Worm (Caenorhabditis elegans) whole organism, young adult: ENCODE results near the gene F13A2.3.
A peak's percentile ranks its signal among the peaks of the same experiment; 100 is the strongest.

Source experiments
- C17E4.6 ChIP-seq: fragments of 200-800 bp; sonication (Bioruptor generic); IDR thresholded peaks from 2 replicates; pipeline ENCODE4 v1.3.6; 2022; ENCODE audit warnings: missing genetic modification reagents, missing genetic modification characterization, missing compliant biosample characterization
- F33H1.4 ChIP-seq: fragments of 200-800 bp; sonication (Bioruptor generic); IDR thresholded peaks from 2 replicates; pipeline ENCODE4 v1.3.6; 2022; ENCODE audit warnings: missing genetic modification reagents, missing genetic modification characterization, missing compliant biosample characterization
- F37B4.10 ChIP-seq: fragments of 200-800 bp; sonication (Bioruptor generic); IDR thresholded peaks from 2 replicates; pipeline ENCODE4 v1.3.6; 2022; ENCODE audit warnings: missing genetic modification characterization, missing compliant biosample characterization
- F55B11.4 ChIP-seq: sonication (generic microtip); optimal IDR thresholded peaks from 2 replicates; lab custom pipeline; 2016; ENCODE audit warnings: missing compliant biosample characterization, missing genetic modification characterization, borderline replicate concordance; ENCODE audit not compliant: insufficient read depth
- F57A8.1 ChIP-seq: fragments of 200-800 bp; sonication (Bioruptor generic); optimal IDR thresholded peaks from 2 replicates; lab custom pipeline; 2018; ENCODE audit warnings: mild to moderate bottlenecking, missing genetic modification characterization, moderate library complexity, missing compliant biosample characterization
- Y53F4B.3 ChIP-seq: fragments of 200-800 bp; sonication (Bioruptor generic); IDR thresholded peaks from 2 replicates; pipeline ENCODE4 v1.3.6; 2022; ENCODE audit warnings: missing genetic modification reagents, missing genetic modification characterization, missing compliant biosample characterization
- ama-1 ChIP-seq, 3 experiments: fragments of 150-350 bp in 1 of 3; sonication (generic microtip) in 2 of 3; optimal IDR thresholded peaks; 2 replicates each; lab custom pipeline; 2014 to 2018; ENCODE audit warnings: missing biosample characterization in 2 of 3, missing genetic modification characterization in 2 of 3, missing genetic modification reagents in 2 of 3
- bed-1 ChIP-seq: fragments of 200-800 bp; sonication (Bioruptor generic); IDR thresholded peaks from 2 replicates; pipeline ENCODE4 v1.3.6; 2022; ENCODE audit warnings: missing genetic modification reagents, missing genetic modification characterization, missing compliant biosample characterization
- cebp-2 ChIP-seq: fragments of 200-800 bp; sonication (Bioruptor generic); IDR thresholded peaks from 2 replicates; pipeline ENCODE4 v1.3.6; 2022; ENCODE audit warnings: missing genetic modification characterization, missing compliant biosample characterization
- ceh-79 ChIP-seq: sonication (generic microtip); optimal IDR thresholded peaks from 2 replicates; lab custom pipeline; 2017; ENCODE audit warnings: mild to moderate bottlenecking, missing genetic modification characterization, missing compliant biosample characterization
- ceh-91 ChIP-seq: fragments of 200-800 bp; sonication (Bioruptor generic); IDR thresholded peaks from 2 replicates; pipeline ENCODE4 v1.3.6; 2022; ENCODE audit warnings: missing genetic modification reagents, missing genetic modification characterization, missing compliant biosample characterization
- dpl-1 ChIP-seq: fragments of 150-350 bp; optimal IDR thresholded peaks from 2 replicates; lab custom pipeline; 2014; ENCODE audit warnings: missing biosample characterization, missing genetic modification reagents, missing genetic modification characterization
- egrh-3 ChIP-seq: fragments of 200-800 bp; sonication (Bioruptor generic); IDR thresholded peaks from 2 replicates; pipeline ENCODE4 v1.3.6; 2022; ENCODE audit warnings: missing genetic modification reagents, missing genetic modification characterization, missing compliant biosample characterization
- ekl-4 ChIP-seq: fragments of 200-800 bp; sonication (Bioruptor generic); IDR thresholded peaks from 2 replicates; pipeline ENCODE4 v1.3.6; 2022; ENCODE audit warnings: missing genetic modification reagents, missing genetic modification characterization, missing compliant biosample characterization
- fkh-3 ChIP-seq: sonication (generic microtip); optimal IDR thresholded peaks from 2 replicates; lab custom pipeline; 2016; ENCODE audit warnings: mild to moderate bottlenecking, missing genetic modification characterization, missing compliant biosample characterization
- him-1 ChIP-seq: sonication (generic microtip); optimal IDR thresholded peaks from 2 replicates; lab custom pipeline; 2016; ENCODE audit warnings: missing genotype, missing genetic modification reagents, missing genetic modification characterization, missing compliant biosample characterization
- lin-26 ChIP-seq: fragments of 200-800 bp; sonication (Bioruptor generic); IDR thresholded peaks from 2 replicates; pipeline ENCODE4 v1.3.6; 2022; ENCODE audit warnings: missing genetic modification reagents, missing genetic modification characterization, missing compliant biosample characterization
- lin-40 ChIP-seq: sonication (generic microtip); optimal IDR thresholded peaks from 2 replicates; lab custom pipeline; 2016; ENCODE audit warnings: missing genetic modification characterization, mild to moderate bottlenecking, missing compliant biosample characterization, missing genotype, missing genetic modification reagents
- madf-10 ChIP-seq: sonication (generic microtip); optimal IDR thresholded peaks from 2 replicates; lab custom pipeline; 2016; ENCODE audit warnings: mild to moderate bottlenecking, missing genetic modification characterization, missing compliant biosample characterization
- madf-3 ChIP-seq: fragments of 200-800 bp; sonication (Bioruptor generic); IDR thresholded peaks from 2 replicates; pipeline ENCODE4 v1.3.6; 2022; ENCODE audit warnings: missing genetic modification reagents, missing genetic modification characterization, missing compliant biosample characterization
- madf-8 ChIP-seq: fragments of 200-800 bp; sonication (Bioruptor generic); conservative IDR thresholded peaks from 2 replicates; pipeline ENCODE4 v1.3.6; 2022; ENCODE audit warnings: missing genetic modification reagents, missing genetic modification characterization, missing compliant biosample characterization
- mcd-1 ChIP-seq: fragments of 200-800 bp; sonication (Bioruptor generic); IDR thresholded peaks from 2 replicates; pipeline ENCODE4 v1.3.6; 2022; ENCODE audit warnings: missing genetic modification reagents, missing genetic modification characterization, missing compliant biosample characterization
- mel-28 ChIP-seq: sonication (generic microtip); optimal IDR thresholded peaks from 2 replicates; lab custom pipeline; 2016; ENCODE audit warnings: borderline replicate concordance, mild to moderate bottlenecking, missing genetic modification characterization, missing compliant biosample characterization
- nfya-2 ChIP-seq: fragments of 200-800 bp; sonication (Bioruptor generic); IDR thresholded peaks from 2 replicates; pipeline ENCODE4 v1.3.6; 2022; ENCODE audit warnings: missing genetic modification reagents, missing genetic modification characterization, missing compliant biosample characterization
- nhr-80 ChIP-seq: sonication (generic microtip); optimal IDR thresholded peaks from 2 replicates; lab custom pipeline; 2016; ENCODE audit warnings: missing genetic modification characterization, missing compliant biosample characterization
- rpc-1 ChIP-seq, 2 experiments: fragments of 150-350 bp in 1 of 2; sonication (generic microtip) in 1 of 2; optimal IDR thresholded peaks; 2 replicates each; lab custom pipeline; 2014 to 2018; ENCODE audit warnings: missing biosample characterization in 1 of 2, missing genetic modification characterization in 1 of 2, missing genetic modification reagents in 1 of 2, missing genotype in 1 of 2
- snpc-1.1 ChIP-seq: sonication (generic microtip); optimal IDR thresholded peaks from 2 replicates; lab custom pipeline; 2017; ENCODE audit warnings: missing genetic modification characterization, mild to moderate bottlenecking, missing compliant biosample characterization, antibody characterized with exemption, moderate library complexity, missing genotype, missing genetic modification reagents; ENCODE audit not compliant: insufficient read depth
- snpc-4 ChIP-seq, 5 experiments: fragments of 150-350 bp in 1 of 5; sonication (generic microtip) in 4 of 5; optimal IDR thresholded peaks; 2 replicates each; lab custom pipeline; 2014 to 2018; ENCODE audit warnings: missing genetic modification characterization in 5 of 5, missing biosample characterization in 3 of 5, antibody characterized with exemption in 2 of 5, mild to moderate bottlenecking in 2 of 5, missing compliant biosample characterization in 2 of 5, missing genotype in 2 of 5, moderate library complexity in 2 of 5, missing genetic modification reagents in 1 of 5
- tbp1 ChIP-seq: fragments of 200-800 bp; sonication (Bioruptor generic); optimal IDR thresholded peaks from 2 replicates; lab custom pipeline; 2018; ENCODE audit warnings: mild to moderate bottlenecking, missing genetic modification characterization, missing compliant biosample characterization
- zfh-2 ChIP-seq: fragments of 200-800 bp; sonication (Bioruptor generic); conservative IDR thresholded peaks from 2 replicates; pipeline ENCODE4 v1.3.6; 2022; ENCODE audit warnings: missing genetic modification reagents, missing genetic modification characterization, missing compliant biosample characterization
- zim-3 ChIP-seq: sonication (generic microtip); optimal IDR thresholded peaks from 2 replicates; lab custom pipeline; 2017; ENCODE audit warnings: mild to moderate bottlenecking, missing genetic modification characterization, moderate library complexity, missing compliant biosample characterization
- ztf-25 ChIP-seq: fragments of 200-800 bp; sonication (Bioruptor generic); IDR thresholded peaks from 2 replicates; pipeline ENCODE4 v1.3.6; 2022; ENCODE audit warnings: missing genetic modification reagents, missing genetic modification characterization, missing compliant biosample characterization
- ztf-3 ChIP-seq: fragments of 200-800 bp; sonication (Bioruptor generic); optimal IDR thresholded peaks from 2 replicates; lab custom pipeline; 2018; ENCODE audit warnings: mild to moderate bottlenecking, missing genetic modification characterization, missing compliant biosample characterization
- ztf-6 ChIP-seq: fragments of 200-800 bp; sonication (Bioruptor generic); IDR thresholded peaks from 2 replicates; pipeline ENCODE4 v1.3.6; 2022; ENCODE audit warnings: missing genetic modification reagents, missing genetic modification characterization, missing compliant biosample characterization

The F13A2.3 gene

DNA sequence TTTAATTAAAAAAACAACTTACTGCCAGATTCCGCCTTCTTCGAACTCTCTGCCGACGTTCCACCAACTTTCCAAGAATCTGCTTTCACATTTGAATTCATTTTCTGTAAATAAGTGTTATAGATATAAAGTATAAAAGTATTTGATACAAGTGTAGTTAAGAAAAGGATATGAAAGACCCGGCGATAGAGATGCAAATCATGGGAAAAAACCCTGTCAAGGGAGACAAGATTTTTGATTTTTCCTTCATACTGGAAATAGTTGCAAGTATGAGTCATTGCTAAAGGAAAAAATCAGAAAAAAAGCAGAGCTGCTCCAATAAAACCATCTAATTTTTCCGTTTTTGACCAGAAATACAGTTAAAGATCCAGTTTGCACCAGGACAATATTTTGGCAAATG, at the start of gene F13A2.3:
F13A2.3 (minus strand) TSS at position 101 of the 400 bp plus-strand sequence.
- TF ChIP-seq madf-10 (tag; lab: Kevin White, UChicago) (no peak), snpc-1.1 (tag; lab: Kevin White, UChicago) (no peak)

DNA sequence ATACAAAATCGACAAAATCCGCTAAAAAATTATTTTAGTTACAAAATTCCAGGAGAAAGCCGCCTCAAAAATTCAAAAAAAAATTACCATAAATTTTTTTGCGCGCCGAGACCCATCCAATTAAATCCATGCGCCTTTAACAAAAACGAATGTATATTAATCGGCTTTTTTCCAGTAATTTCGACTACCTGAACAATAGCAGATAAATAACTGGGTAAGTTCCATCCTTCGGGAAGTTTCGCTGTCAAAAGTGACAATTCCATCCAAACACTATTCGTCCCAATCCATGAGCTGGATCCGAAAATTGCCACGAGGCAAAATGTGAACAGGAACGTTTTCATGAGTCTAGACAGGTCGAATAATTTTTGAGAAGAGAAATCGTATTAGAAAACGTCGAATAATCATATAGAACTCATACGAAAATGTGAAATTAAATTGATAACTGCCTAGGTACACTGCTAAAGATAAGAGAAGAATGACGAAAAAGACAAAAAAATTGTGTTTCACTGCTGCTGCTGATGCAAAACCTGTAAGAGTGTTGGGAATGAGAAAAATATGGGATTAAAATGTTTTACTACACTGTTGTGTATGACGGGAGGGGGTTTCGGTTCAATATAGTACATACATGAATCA, 46.7 kb upstream of the F13A2.3 start, which contains the start of gene rft-1:
rft-1 (minus strand) TSS at position 475 of the 633 bp plus-strand sequence.
- TF ChIP-seq F55B11.4 (tag; lab: Kevin White, UChicago) (no peak), him-1 (tag; lab: Kevin White, UChicago) (peak; percentile 40), nhr-80 (tag; lab: Kevin White, UChicago) (peak; percentile 47)

DNA sequence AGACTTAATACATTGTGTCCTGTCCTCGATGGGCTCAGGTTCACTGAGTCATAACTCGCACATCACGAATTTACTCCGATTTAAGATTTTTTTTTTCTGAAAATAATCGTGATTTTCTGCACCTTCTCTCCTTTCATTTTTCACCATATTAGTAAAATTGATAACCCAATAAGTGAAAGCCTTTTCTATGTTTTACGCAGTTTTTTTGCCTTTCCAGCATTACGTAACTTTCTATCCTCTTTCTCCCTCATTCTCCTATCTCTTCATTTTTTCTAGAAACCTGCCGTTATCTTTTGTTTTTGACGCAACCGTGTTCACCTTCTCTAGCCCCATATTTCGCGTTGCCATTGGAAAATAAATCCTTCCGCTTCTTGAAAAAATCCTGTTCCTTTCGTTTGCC, 41.1 kb upstream of the F13A2.3 start:
- TF ChIP-seq F57A8.1 (no peak), rpc-1 (optimal IDR thresholded peaks at IDR 0.05; lab: Kevin White, UChicago) (no peak), rpc-1 (tag; optimal IDR thresholded peaks at IDR 0.05; lab: Kevin White, UChicago) (no peak), snpc-4 (GFP tag; optimal IDR thresholded peaks at IDR 0.05; lab: Kevin White, UChicago) (no peak), snpc-4 (tag; optimal IDR thresholded peaks at IDR 0.05; lab: Kevin White, UChicago) (no peak), zim-3 (tag; lab: Kevin White, UChicago) (no peak), Y53F4B.3 (GFP tag; lab: Robert Waterston, UW) (no peak), F33H1.4 (GFP tag; lab: Robert Waterston, UW) (no peak), C17E4.6 (no peak), ekl-4 (no peak), ztf-6 (GFP tag; lab: Robert Waterston, UW) (no peak), madf-8 (GFP tag; lab: Robert Waterston, UW) (no peak), bed-1 (no peak), him-1 (tag; lab: Kevin White, UChicago) (no peak), fkh-3 (tag; lab: Kevin White, UChicago) (no peak), nfya-2 (GFP tag; lab: Robert Waterston, UW) (no peak), lin-40 (no peak), mel-28 (no peak), madf-10 (tag; lab: Kevin White, UChicago) (no peak), cebp-2 (GFP tag; lab: Robert Waterston, UW) (no peak), lin-26 (GFP tag; lab: Robert Waterston, UW) (no peak)

DNA sequence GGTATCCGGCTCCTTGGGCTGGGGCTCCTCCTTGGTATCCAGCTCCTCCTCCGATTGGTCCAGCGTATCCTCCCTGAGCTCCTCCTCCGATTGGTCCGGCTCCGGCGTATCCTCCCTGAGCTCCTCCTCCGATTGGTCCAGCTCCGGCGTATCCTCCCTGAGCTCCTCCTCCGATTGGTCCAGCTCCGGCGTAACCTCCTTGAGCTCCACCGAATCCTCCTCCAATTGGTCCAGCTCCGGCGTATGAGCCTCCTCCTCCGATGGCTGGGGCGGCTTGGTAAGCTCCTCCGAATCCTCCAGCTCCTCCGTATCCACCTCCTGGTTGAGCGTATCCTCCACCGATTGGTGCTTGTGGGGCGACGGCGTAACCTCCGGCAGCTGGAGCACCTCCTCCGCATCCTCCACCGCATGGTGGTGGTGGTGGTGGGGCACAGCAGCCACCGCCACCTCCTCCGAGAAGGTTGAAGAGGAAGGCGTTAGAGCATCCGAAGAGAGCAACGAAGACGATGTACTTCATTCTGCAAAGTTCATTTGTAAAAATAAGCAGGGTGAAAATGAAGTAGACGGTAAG, 39.3 kb upstream of the F13A2.3 start, which contains the start of gene Y47D7A.13:
Y47D7A.13 (minus strand) TSS at position 517 of the 571 bp plus-strand sequence.
- TF ChIP-seq ceh-91 (GFP tag; lab: Robert Waterston, UW) (no peak), zfh-2 (GFP tag; lab: Robert Waterston, UW) (peak; percentile 70), ceh-79 (tag; lab: Kevin White, UChicago) (peak; percentile 22), nhr-80 (tag; lab: Kevin White, UChicago) (no peak), F33H1.4 (GFP tag; lab: Robert Waterston, UW) (0 out of 2 replicates have a peak, but pooled peaks have one; percentile 24), egrh-3 (peak; percentile 93)

DNA sequence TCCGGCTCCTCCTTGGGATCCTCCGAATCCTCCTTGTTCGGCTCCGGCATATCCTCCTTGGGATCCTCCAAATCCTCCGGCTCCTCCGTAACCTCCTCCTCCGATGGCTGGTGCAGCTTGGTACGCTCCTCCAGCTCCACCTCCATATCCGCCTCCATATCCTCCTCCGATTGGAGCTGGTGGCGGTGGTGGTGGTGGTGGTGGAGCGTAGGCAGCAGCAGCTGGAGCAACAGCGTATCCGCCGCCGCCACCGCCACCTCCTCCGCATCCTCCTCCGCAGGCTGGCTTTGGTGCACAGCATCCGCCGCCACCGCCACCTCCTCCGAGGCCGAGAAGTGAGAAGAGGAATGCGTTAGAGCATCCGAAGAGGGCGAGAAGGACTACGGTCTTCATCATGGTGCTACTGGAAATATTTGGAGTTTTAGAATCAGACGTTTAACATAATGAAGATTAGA, 36.7 kb upstream of the F13A2.3 start, which contains the start of gene Y47D7A.15:
Y47D7A.15 (minus strand) TSS at position 405 of the 455 bp plus-strand sequence.
- TF ChIP-seq ztf-3 (GFP tag; lab: Kevin White, UChicago) (no peak), tbp1 (GFP tag; lab: Kevin White, UChicago) (no peak), egrh-3 (peak; percentile 95), him-1 (tag; lab: Kevin White, UChicago) (no peak), ama-1 (optimal IDR thresholded peaks at IDR 0.05; lab: Kevin White, UChicago) (no peak), ama-1 (GFP tag; optimal IDR thresholded peaks at IDR 0.05; lab: Kevin White, UChicago) (no peak), ekl-4 (no peak), mcd-1 (GFP tag; lab: Robert Waterston, UW) (no peak; the same call in 1 of the 2 replicates), madf-3 (peak; percentile 64; the same call in 1 of the 2 replicates), F37B4.10 (GFP tag; lab: Robert Waterston, UW) (0 out of 2 replicates have a peak, but pooled peaks have one; percentile 28), snpc-1.1 (tag; lab: Kevin White, UChicago) (no peak), dpl-1 (GFP tag; lab: Kevin White, UChicago) (no peak), zfh-2 (GFP tag; lab: Robert Waterston, UW) (peak; percentile 85), ztf-25 (GFP tag; lab: Robert Waterston, UW) (0 out of 2 replicates have a peak, but pooled peaks have one; percentile 49)
- TF ChIP-seq, all 124 proteins: peak for 5
